Worm (Caenorhabditis elegans) whole organism, L4 larva: ENCODE results near the gene srd-23.

Source experiments
- lsy-2 ChIP-seq, 2 experiments: fragments of 150-350 bp in 1 of 2; sonication (generic microtip) in 1 of 2; optimal IDR thresholded peaks; 2 replicates each; lab custom pipeline; 2014 to 2017; ENCODE audit warnings: missing biosample characterization in 2 of 2, missing genetic modification characterization in 2 of 2
- nhr-10 ChIP-seq: fragments of 150-350 bp; optimal IDR thresholded peaks from 2 replicates; lab custom pipeline; 2014; ENCODE audit warnings: missing biosample characterization, missing genetic modification characterization
- snpc-4 ChIP-seq: fragments of 150-350 bp; optimal IDR thresholded peaks from 2 replicates; lab custom pipeline; 2014; ENCODE audit warnings: missing biosample characterization, missing genetic modification characterization
- tag-97 ChIP-seq: fragments of 200-800 bp; sonication (Bioruptor generic); IDR thresholded peaks from 2 replicates; pipeline ENCODE4 v1.3.6; 2022; ENCODE audit warnings: missing genetic modification characterization, missing compliant biosample characterization
- zag-1 ChIP-seq: fragments of 150-350 bp; optimal IDR thresholded peaks from 2 replicates; lab custom pipeline; 2014; ENCODE audit warnings: missing biosample characterization, missing genetic modification characterization

DNA sequence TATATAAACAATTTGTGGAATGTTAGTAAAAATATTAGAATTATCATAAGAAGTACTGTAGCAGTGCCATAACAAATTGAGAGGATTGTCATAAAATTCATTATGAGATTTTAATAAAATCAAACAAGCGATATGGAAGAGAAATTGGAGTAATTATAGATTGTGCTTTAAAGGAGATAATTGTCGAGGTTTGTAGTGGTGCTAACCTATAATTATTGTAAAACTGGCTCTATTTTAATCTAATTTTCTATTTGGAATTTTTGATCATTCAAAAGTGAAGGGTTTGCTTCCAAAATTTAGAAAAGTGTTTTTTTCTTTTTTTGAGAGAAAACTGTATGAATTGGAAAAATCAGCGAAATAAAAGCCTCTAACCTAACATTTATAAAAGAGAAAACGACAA, 38.9 kb upstream of the srd-23 start, which contains the start of gene srg-51:
- TF ChIP-seq zag-1 (tag; lab: Kevin White, UChicago) (no peak), tag-97 (GFP tag; lab: Robert Waterston, UW) (no peak), nhr-10 (tag; lab: Kevin White, UChicago) (no peak), lsy-2 (tag; optimal IDR thresholded peaks at IDR 0.05; lab: Kevin White, UChicago) (no peak), snpc-4 (tag; lab: Kevin White, UChicago) (no peak)
